Fruit fly (Drosophila melanogaster) whole organism: ENCODE measurements around the gene CG4570.

ENCODE experiments used
- psq ChIP-seq: fragments of >200 bp; optimal IDR thresholded peaks from 2 replicates; lab custom pipeline; 2017
- usp ChIP-seq: fragments of >200 bp; optimal IDR thresholded peaks from 2 replicates; lab custom pipeline; 2017; ENCODE audit warnings: missing biosample characterization, missing genetic modification characterization, mixed read lengths

DNA sequence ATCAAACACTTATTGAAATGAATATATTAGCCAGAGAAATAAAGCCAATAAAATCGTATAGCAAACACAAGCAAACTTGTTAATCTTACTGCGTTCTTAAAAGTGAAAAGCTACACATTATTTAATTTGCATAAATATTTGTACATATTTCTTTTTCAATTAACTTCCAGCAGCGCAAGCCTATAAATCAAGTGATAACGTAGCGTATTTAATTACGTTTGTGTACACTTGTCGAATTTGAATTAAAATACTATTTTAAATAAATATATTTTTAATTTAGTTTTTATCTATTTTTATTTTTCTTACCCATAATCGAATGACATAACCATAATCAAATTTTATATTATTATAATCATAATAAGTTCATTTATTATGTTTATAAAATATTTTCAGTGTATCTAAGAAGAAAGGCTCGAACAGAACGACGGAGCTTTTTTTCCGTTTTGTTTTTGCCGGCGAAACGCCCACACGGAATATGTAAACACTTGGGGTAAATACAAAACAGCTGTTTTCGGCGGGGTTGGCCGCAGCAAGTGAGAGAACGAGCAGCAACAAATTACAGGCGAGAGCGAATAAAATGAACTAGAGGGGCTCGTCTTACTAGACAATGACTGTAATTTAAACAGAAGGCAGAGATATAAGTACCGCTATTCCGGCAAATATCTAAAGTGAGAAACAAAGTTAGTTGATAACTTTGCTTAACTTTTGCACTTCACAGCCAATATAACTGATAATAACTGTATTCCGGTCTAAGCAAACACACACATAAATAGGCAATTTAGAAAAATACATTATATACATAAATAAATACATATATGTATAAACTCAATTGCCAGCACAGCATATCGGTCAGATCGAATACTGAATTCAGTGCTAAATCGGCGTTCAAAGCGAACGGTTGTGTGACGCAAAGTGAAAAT, 19.2 kb downstream of the CG4570 start, which contains the start of gene Sodh2:
- TF ChIP-seq psq (lab: Kevin White, UChicago) (no peak), usp (no peak)
